Fruit fly (Drosophila melanogaster): ENCODE measurements around the gene Dfd.

Gene Dfd

dm6 chr3R:6810574-6810973, 18.9 kb downstream of the Dfd start:
- TF ChIP-seq br (GFP tag; optimal IDR thresholded peaks at IDR 0.05) (no peak), N (GFP tag; optimal IDR thresholded peaks at IDR 0.05) (no peak), Dif (GFP tag; optimal IDR thresholded peaks at IDR 0.05; ENCODE audit: partially characterized antibody) (peak; percentile 63), dl (GFP tag; optimal IDR thresholded peaks at IDR 0.05; ENCODE audit: insufficient read depth in 1 of 2, partially characterized antibody in 2 of 2) (peak; percentile 5 to 47)

DNA sequence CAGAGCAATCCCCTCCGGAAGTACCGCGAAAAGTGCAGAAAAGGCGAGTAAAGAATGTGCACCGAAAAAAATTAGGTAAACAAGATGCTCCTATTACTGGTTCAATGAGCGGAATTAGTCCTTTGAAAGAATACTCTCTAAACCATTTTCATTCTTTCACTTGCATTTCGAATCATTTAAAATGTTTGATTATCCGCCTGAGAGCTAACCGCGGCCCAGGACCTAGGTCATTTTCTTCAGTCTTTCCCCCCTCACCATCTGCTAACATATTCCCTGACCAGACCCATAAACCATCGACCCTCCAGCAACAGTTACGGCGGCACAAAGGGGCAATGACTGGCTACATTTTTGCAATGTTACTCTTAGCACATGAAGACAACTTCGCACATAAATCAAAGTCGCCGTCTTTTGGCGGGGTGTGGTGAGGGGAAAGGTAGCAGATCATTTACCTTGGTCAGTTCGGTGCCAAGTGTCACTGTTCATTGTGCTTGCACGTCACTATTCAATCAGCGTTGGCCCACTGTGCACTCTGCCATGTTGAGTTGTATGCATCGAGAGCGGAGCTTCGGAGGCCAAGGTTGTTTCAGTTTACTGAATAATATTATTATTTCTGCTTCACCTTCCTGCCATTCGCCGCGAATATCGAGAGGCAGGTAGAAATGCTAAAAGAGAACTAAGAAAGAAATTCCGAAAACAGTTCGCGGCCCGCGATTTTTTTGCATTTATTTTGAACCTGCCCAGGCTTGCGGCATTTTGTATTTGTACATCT, 20.7 kb downstream of the Dfd start:
- TF ChIP-seq CG32264 (GFP tag; optimal IDR thresholded peaks at IDR 0.05) = no peak
- no peak for TF ChIP-seq dl (GFP tag; optimal IDR thresholded peaks at IDR 0.05; ENCODE audit: insufficient read depth in 1 of 2, partially characterized antibody in 2 of 2)
- no peak for TF ChIP-seq sage (GFP tag; optimal IDR thresholded peaks at IDR 0.05)
- TF ChIP-seq Myc (optimal IDR thresholded peaks at IDR 0.05) = no peak
- TF ChIP-seq Dfd (GFP tag; optimal IDR thresholded peaks at IDR 0.05) = no peak
- TF ChIP-seq sv (GFP tag; optimal IDR thresholded peaks at IDR 0.05) = no peak
- TF ChIP-seq GATAd (GFP tag; optimal IDR thresholded peaks at IDR 0.05) = no peak
- TF ChIP-seq Hnf4 (GFP tag; optimal IDR thresholded peaks at IDR 0.05) = no peak
- TF ChIP-seq Jra (GFP tag; optimal IDR thresholded peaks at IDR 0.05) = no peak
- peak; percentile 59 for TF ChIP-seq rgr (GFP tag; optimal IDR thresholded peaks at IDR 0.05)
- peak; percentile 60 for TF ChIP-seq ey (GFP tag; optimal IDR thresholded peaks at IDR 0.05)
- TF ChIP-seq Rel (GFP tag; optimal IDR thresholded peaks at IDR 0.05) = peak; percentile 7
- TF ChIP-seq Rel (tag; optimal IDR thresholded peaks at IDR 0.05) = no peak
- TF ChIP-seq fru (GFP tag; optimal IDR thresholded peaks at IDR 0.05) = peak; percentile 88
- TF ChIP-seq tai (GFP tag; optimal IDR thresholded peaks at IDR 0.05) = peak; percentile 22
- no peak for TF ChIP-seq Mio (GFP tag; optimal IDR thresholded peaks at IDR 0.05)
- TF ChIP-seq h (GFP tag; optimal IDR thresholded peaks at IDR 0.05) = peak; percentile 51
- TF ChIP-seq Hr78 (GFP tag; optimal IDR thresholded peaks at IDR 0.05) = no peak
- peak; percentile 17 for TF ChIP-seq Vsx2 (GFP tag; optimal IDR thresholded peaks at IDR 0.05; ENCODE audit: partially characterized antibody)
- no peak for TF ChIP-seq N (GFP tag; optimal IDR thresholded peaks at IDR 0.05)
- TF ChIP-seq woc (GFP tag; optimal IDR thresholded peaks at IDR 0.05) = peak; percentile 70
- no peak for TF ChIP-seq dsf (GFP tag; optimal IDR thresholded peaks at IDR 0.05; ENCODE audit: borderline replicate concordance)
- no peak for TF ChIP-seq brk (GFP tag; optimal IDR thresholded peaks at IDR 0.05)
- no peak for TF ChIP-seq Hr83 (GFP tag; optimal IDR thresholded peaks at IDR 0.05; ENCODE audit: poor library complexity, severe bottlenecking)
- no peak for TF ChIP-seq CG9705 (GFP tag; optimal IDR thresholded peaks at IDR 0.05)
- peak; percentile 11 for TF ChIP-seq Sp1 (GFP tag; optimal IDR thresholded peaks at IDR 0.05)
- TF ChIP-seq br (GFP tag; optimal IDR thresholded peaks at IDR 0.05) = peak; percentile 35
- TF ChIP-seq psq (GFP tag; optimal IDR thresholded peaks at IDR 0.05) = peak; percentile 98
- no peak for TF ChIP-seq usp (GFP tag; optimal IDR thresholded peaks at IDR 0.05)
- TF ChIP-seq Dif (GFP tag; optimal IDR thresholded peaks at IDR 0.05; ENCODE audit: partially characterized antibody) = no peak
- no peak for TF ChIP-seq lola (GFP tag; optimal IDR thresholded peaks at IDR 0.05)
- TF ChIP-seq dmrt93B (GFP tag; optimal IDR thresholded peaks at IDR 0.05) = no peak
- TF ChIP-seq pan (optimal IDR thresholded peaks at IDR 0.05) = no peak
- peak in 1 of 2 experiments; percentile 54 for TF ChIP-seq foxo (GFP tag; optimal IDR thresholded peaks at IDR 0.05)
- peak; percentile 46 for TF ChIP-seq HLH106 (tag; optimal IDR thresholded peaks at IDR 0.05)
- TF ChIP-seq Abd-B (GFP tag; optimal IDR thresholded peaks at IDR 0.05) = no peak
- TF ChIP-seq OdsH (GFP tag; optimal IDR thresholded peaks at IDR 0.05) = peak; percentile 47
- TF ChIP-seq CrebA (GFP tag; optimal IDR thresholded peaks at IDR 0.05; ENCODE audit: borderline replicate concordance) = peak; percentile 48
- TF ChIP-seq jim (GFP tag; optimal IDR thresholded peaks at IDR 0.05) = no peak

DNA sequence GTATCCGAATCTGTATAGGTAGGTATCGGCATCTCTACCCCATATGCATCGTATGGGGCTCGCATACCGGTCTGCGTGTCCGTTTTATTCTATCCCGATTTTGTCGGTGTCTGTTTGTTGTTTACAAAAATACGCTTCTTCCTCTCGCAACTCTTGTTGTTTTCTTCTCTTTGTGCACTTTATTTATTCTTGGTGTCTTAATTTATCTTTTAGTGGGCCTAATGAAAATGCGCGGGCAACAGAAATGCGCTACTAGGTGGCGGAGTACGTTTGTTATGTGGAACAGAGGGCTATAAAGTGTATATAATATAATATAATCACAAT, 21.2 kb downstream of the Dfd start:
- TF ChIP-seq brk (GFP tag; optimal IDR thresholded peaks at IDR 0.05) (peak; percentile 11), psq (GFP tag; optimal IDR thresholded peaks at IDR 0.05) (peak; percentile 53), GATAd (GFP tag; optimal IDR thresholded peaks at IDR 0.05) (no peak), foxo (GFP tag; optimal IDR thresholded peaks at IDR 0.05) (no peak), Hr78 (GFP tag; optimal IDR thresholded peaks at IDR 0.05) (no peak), Sp1 (GFP tag; optimal IDR thresholded peaks at IDR 0.05) (no peak)

Measured in whole organism, wandering third instar larva.